Worm (Caenorhabditis elegans) whole organism, L2 larva: ENCODE measurements around the gene ztf-28.

Source experiments
- R02D3.7 ChIP-seq: fragments of 150-350 bp; optimal IDR thresholded peaks from 2 replicates; lab custom pipeline; 2014; ENCODE audit warnings: missing biosample characterization, missing genetic modification characterization
- aly-2 ChIP-seq: fragments of 150-350 bp; optimal IDR thresholded peaks from 2 replicates; lab custom pipeline; 2014; ENCODE audit warnings: missing biosample characterization, missing genetic modification characterization
- ceh-82 ChIP-seq: fragments of 150-350 bp; optimal IDR thresholded peaks from 2 replicates; lab custom pipeline; 2014; ENCODE audit warnings: missing biosample characterization, missing genetic modification characterization
- egl-27 ChIP-seq: sonication (generic microtip); optimal IDR thresholded peaks from 3 replicates; lab custom pipeline; 2017; ENCODE audit warnings: missing biosample characterization, missing genetic modification reagents, missing genetic modification characterization
- fos-1 ChIP-seq: fragments of 150-350 bp; optimal IDR thresholded peaks from 2 replicates; lab custom pipeline; 2014; ENCODE audit warnings: missing biosample characterization, missing genetic modification characterization
- nhr-25 ChIP-seq: fragments of 150-350 bp; sonication (generic microtip); optimal IDR thresholded peaks from 3 replicates; lab custom pipeline; 2014; ENCODE audit warnings: missing biosample characterization, missing genetic modification characterization
- nhr-6 ChIP-seq: fragments of 150-350 bp; optimal IDR thresholded peaks from 2 replicates; lab custom pipeline; 2014; ENCODE audit warnings: missing biosample characterization, missing genetic modification characterization
- unc-62 ChIP-seq: fragments of 150-350 bp; optimal IDR thresholded peaks from 2 replicates; lab custom pipeline; 2014; ENCODE audit warnings: missing biosample characterization, missing genetic modification reagents, missing genetic modification characterization
- ztf-11 ChIP-seq: sonication (generic microtip); optimal IDR thresholded peaks from 2 replicates; lab custom pipeline; 2017; ENCODE audit warnings: missing biosample characterization, missing genetic modification characterization

ce11 chrV:2083869-2084268 lies 6.6 kb upstream of the ztf-28 start:
- TF ChIP-seq fos-1 (tag; lab: Kevin White, UChicago) = no peak
- TF ChIP-seq aly-2 (tag; lab: Kevin White, UChicago) = no peak
- no peak for TF ChIP-seq nhr-25 (tag; lab: Kevin White, UChicago)
- TF ChIP-seq R02D3.7 (tag; lab: Kevin White, UChicago) = no peak
- TF ChIP-seq unc-62 (GFP tag; lab: Kevin White, UChicago) = no peak
- TF ChIP-seq ceh-82 (tag; lab: Kevin White, UChicago) = no peak
- TF ChIP-seq nhr-6 (tag; lab: Kevin White, UChicago) = no peak
- no peak for TF ChIP-seq ztf-11 (tag; lab: Kevin White, UChicago)
- TF ChIP-seq egl-27 (tag; lab: Kevin White, UChicago) = no peak
